Fruit fly (Drosophila melanogaster) whole organism, embryonic: ENCODE measurements around the gene Fnta.

Experiments
- Ada2b ChIP-seq: fragments of 200-800 bp; sonication (Bioruptor generic); IDR thresholded peaks from 2 replicates; pipeline ENCODE4 v1.3.6; 2022; ENCODE audit warnings: missing biosample characterization, missing genetic modification characterization
- Asciz ChIP-seq: fragments of 200-800 bp; sonication (Bioruptor generic); optimal IDR thresholded peaks from 2 replicates; lab custom pipeline; 2017; ENCODE audit warnings: missing biosample characterization, mild to moderate bottlenecking, missing genetic modification characterization, missing genetic modification reagents
- BEAF-32 ChIP-seq: fragments of 200-800 bp; sonication (Bioruptor generic); optimal IDR thresholded peaks from 3 replicates; lab custom pipeline; 2017; ENCODE audit warnings: missing biosample characterization, missing genetic modification characterization, mild to moderate bottlenecking, moderate library complexity, missing genetic modification reagents
- Blimp-1 ChIP-seq: fragments of 200-800 bp; sonication (Bioruptor generic); optimal IDR thresholded peaks from 3 replicates; lab custom pipeline; 2018; ENCODE audit warnings: missing biosample characterization, missing genetic modification characterization, mild to moderate bottlenecking, moderate library complexity, missing genetic modification reagents
- Bteb2 ChIP-seq: fragments of 200-800 bp; sonication (Bioruptor generic); optimal IDR thresholded peaks from 2 replicates; lab custom pipeline; 2016; ENCODE audit warnings: missing biosample characterization, missing genetic modification characterization
- CG13775 ChIP-seq: fragments of 200-800 bp; sonication (Bioruptor generic); optimal IDR thresholded peaks from 3 replicates; lab custom pipeline; 2017; ENCODE audit warnings: missing biosample characterization, mild to moderate bottlenecking, missing genetic modification characterization
- CG14667 ChIP-seq: fragments of 200-800 bp; sonication (Bioruptor generic); IDR thresholded peaks from 2 replicates; pipeline ENCODE4 v1.3.6; 2022; ENCODE audit warnings: missing biosample characterization, missing genetic modification characterization
- CG17361 ChIP-seq: fragments of 200-800 bp; sonication (Bioruptor generic); IDR thresholded peaks from 3 replicates; pipeline ENCODE4 v1.3.6; 2022; ENCODE audit warnings: missing biosample characterization, missing genetic modification characterization
- CG2199 ChIP-seq: fragments of 200-800 bp; sonication (Bioruptor generic); IDR thresholded peaks from 3 replicates; pipeline ENCODE4 v1.3.6; 2022; ENCODE audit warnings: missing biosample characterization, missing genetic modification characterization
- CG3281 ChIP-seq: fragments of 200-800 bp; sonication (Bioruptor generic); optimal IDR thresholded peaks from 3 replicates; lab custom pipeline; 2017; ENCODE audit warnings: missing biosample characterization, mild to moderate bottlenecking, missing genetic modification characterization
- CG34224 ChIP-seq: fragments of 200-800 bp; sonication (Bioruptor generic); IDR thresholded peaks from 3 replicates; pipeline ENCODE4 v1.3.6; 2022; ENCODE audit warnings: missing biosample characterization, missing genetic modification characterization; ENCODE audit not compliant: partially characterized antibody
- CG34422 ChIP-seq: fragments of 200-800 bp; sonication (Bioruptor generic); IDR thresholded peaks from 3 replicates; pipeline ENCODE4 v1.3.6; 2022; ENCODE audit warnings: missing biosample characterization, missing genetic modification characterization
- CG3726 ChIP-seq: fragments of 200-800 bp; sonication (Bioruptor generic); IDR thresholded peaks from 3 replicates; pipeline ENCODE4, ENCODE4 v1.3.6; 2022; ENCODE audit warnings: missing biosample characterization, missing genetic modification characterization
- CG42726 ChIP-seq: fragments of 200-800 bp; sonication (Bioruptor generic); IDR thresholded peaks from 2 replicates; pipeline ENCODE4 v1.3.6; 2022; ENCODE audit warnings: missing biosample characterization, missing genetic modification characterization; ENCODE audit not compliant: partially characterized antibody
- CG5245 ChIP-seq: fragments of 200-800 bp; sonication (Bioruptor generic); optimal IDR thresholded peaks from 3 replicates; lab custom pipeline; 2016; ENCODE audit warnings: missing biosample characterization, missing genetic modification characterization
- CG6683 ChIP-seq: fragments of 200-800 bp; sonication (Bioruptor generic); optimal IDR thresholded peaks from 2 replicates; lab custom pipeline; 2017; ENCODE audit warnings: missing biosample characterization, mild to moderate bottlenecking, missing genetic modification characterization, missing genetic modification reagents
- CG7786 ChIP-seq: fragments of 200-800 bp; sonication (Bioruptor generic); optimal IDR thresholded peaks from 2 replicates; lab custom pipeline; 2016; ENCODE audit warnings: missing biosample characterization, missing genetic modification characterization
- CG8290 ChIP-seq, 3 experiments: fragments of 200-800 bp; sonication (Bioruptor generic); optimal IDR thresholded peaks; 2 replicates each; lab custom pipeline; 2016 to 2019; ENCODE audit warnings: missing biosample characterization in 3 of 3, missing genetic modification characterization in 3 of 3, mild to moderate bottlenecking in 2 of 3, moderate library complexity in 1 of 3
- CTCF ChIP-seq: fragments of 200-800 bp; sonication (Bioruptor generic); optimal IDR thresholded peaks from 2 replicates; lab custom pipeline; 2017; ENCODE audit warnings: missing biosample characterization, mild to moderate bottlenecking, missing genetic modification characterization, moderate library complexity
- D ChIP-seq, 2 experiments: fragments of 200-800 bp in 1 of 2; fragments of >200 bp in 1 of 2; sonication (Bioruptor generic) in 1 of 2; optimal IDR thresholded peaks; 2 replicates in 1 of 2; 3 replicates in 1 of 2; lab custom pipeline; 2017; ENCODE audit warnings: mild to moderate bottlenecking in 1 of 2, missing biosample characterization in 1 of 2, missing genetic modification characterization in 1 of 2, missing genetic modification reagents in 1 of 2
- D19A ChIP-seq: fragments of 200-800 bp; optimal IDR thresholded peaks from 3 replicates; lab custom pipeline; 2019; ENCODE audit warnings: missing biosample characterization, mild to moderate bottlenecking, missing genetic modification characterization, moderate library complexity
- Drgx ChIP-seq: fragments of 200-800 bp; sonication (Bioruptor generic); IDR thresholded peaks from 2 replicates; pipeline ENCODE4 v1.3.6; 2022; ENCODE audit warnings: missing biosample characterization, missing genetic modification characterization
- Eip74EF ChIP-seq, 2 experiments: fragments of 200-800 bp in 1 of 2; fragments of >200 bp in 1 of 2; sonication (Bioruptor generic) in 1 of 2; optimal IDR thresholded peaks; 2 replicates each; lab custom pipeline; 2017 to 2019; ENCODE audit warnings: missing biosample characterization in 2 of 2, missing genetic modification characterization in 2 of 2, mild to moderate bottlenecking in 1 of 2, moderate library complexity in 1 of 2
- Ets65A ChIP-seq: fragments of 200-800 bp; sonication (Bioruptor generic); peaks from one replicate; lab custom pipeline; 2016; ENCODE audit warnings: missing biosample characterization, missing genetic modification characterization
- Fer1 ChIP-seq: fragments of 200-800 bp; sonication (Bioruptor generic); optimal IDR thresholded peaks from 2 replicates; lab custom pipeline; 2017; ENCODE audit warnings: missing biosample characterization, mild to moderate bottlenecking, missing genetic modification characterization
- Fer3 ChIP-seq: fragments of 200-800 bp; sonication (Bioruptor generic); optimal IDR thresholded peaks from 2 replicates; lab custom pipeline; 2018; ENCODE audit warnings: missing biosample characterization, mild to moderate bottlenecking, missing genetic modification characterization, moderate library complexity
- H2.0 ChIP-seq: fragments of 200-800 bp; sonication (Bioruptor generic); IDR thresholded peaks from 2 replicates; pipeline ENCODE4 v1.3.6; 2022; ENCODE audit warnings: missing biosample characterization, missing genetic modification characterization
- Hr39 ChIP-seq: fragments of >200 bp; optimal IDR thresholded peaks from 2 replicates; lab custom pipeline; 2017
- MESR4 ChIP-seq: fragments of 200-800 bp; sonication (Bioruptor generic); optimal IDR thresholded peaks from 2 replicates; lab custom pipeline; 2018; ENCODE audit warnings: missing biosample characterization, mild to moderate bottlenecking, missing genetic modification characterization, moderate library complexity
- Max ChIP-seq: fragments of 200-800 bp; sonication (Bioruptor generic); optimal IDR thresholded peaks from 2 replicates; lab custom pipeline; 2016; ENCODE audit warnings: missing biosample characterization, mild to moderate bottlenecking, missing genetic modification characterization
- Optix ChIP-seq: fragments of 200-800 bp; sonication (Bioruptor generic); IDR thresholded peaks from 3 replicates; pipeline ENCODE4 v1.3.6; 2022; ENCODE audit warnings: missing biosample characterization, missing genetic modification characterization
- Sin3A ChIP-seq: fragments of >200 bp; optimal IDR thresholded peaks from 2 replicates; lab custom pipeline; 2018
- ac ChIP-seq: fragments of 200-800 bp; sonication (Bioruptor generic); optimal IDR thresholded peaks from 3 replicates; lab custom pipeline; 2017; ENCODE audit warnings: missing biosample characterization, mild to moderate bottlenecking, missing genetic modification characterization
- bcd ChIP-seq: fragments of 200-800 bp; sonication (Bioruptor generic); optimal IDR thresholded peaks from 2 replicates; lab custom pipeline; 2017; ENCODE audit warnings: missing biosample characterization, mild to moderate bottlenecking, missing genetic modification characterization
- chn ChIP-seq: fragments of 200-800 bp; sonication (Bioruptor generic); optimal IDR thresholded peaks from 2 replicates; lab custom pipeline; 2016; ENCODE audit warnings: missing biosample characterization, missing genetic modification characterization
- ci ChIP-seq: fragments of 200-800 bp; sonication (Bioruptor generic); IDR thresholded peaks from 3 replicates; pipeline ENCODE4 v1.3.6; 2022; ENCODE audit warnings: missing biosample characterization, missing genetic modification characterization
- dimm ChIP-seq: fragments of 200-800 bp; sonication (Bioruptor generic); IDR thresholded peaks from 2 replicates; pipeline ENCODE4 v1.3.6; 2022; ENCODE audit warnings: missing biosample characterization, missing genetic modification characterization
- gro ChIP-seq: fragments of 200-800 bp; sonication (Bioruptor generic); optimal IDR thresholded peaks from 2 replicates; lab custom pipeline; 2016; ENCODE audit warnings: missing biosample characterization, missing genetic modification characterization
- h ChIP-seq: fragments of >200 bp; optimal IDR thresholded peaks from 2 replicates; lab custom pipeline; 2017
- jigr1 ChIP-seq: fragments of 200-800 bp; sonication (Bioruptor generic); IDR thresholded peaks from 3 replicates; pipeline ENCODE4 v1.3.6; 2022; ENCODE audit warnings: missing biosample characterization, missing genetic modification characterization
- kni ChIP-seq: fragments of 200-800 bp; sonication (Bioruptor generic); optimal IDR thresholded peaks from 3 replicates; lab custom pipeline; 2017; ENCODE audit warnings: mild to moderate bottlenecking, missing biosample characterization, missing genetic modification reagents, missing genetic modification characterization
- lilli ChIP-seq: fragments of 200-800 bp; sonication (Bioruptor generic); optimal IDR thresholded peaks from 3 replicates; lab custom pipeline; 2016; ENCODE audit warnings: missing biosample characterization, missing genetic modification characterization
- mld ChIP-seq: fragments of 200-800 bp; sonication (Bioruptor generic); IDR thresholded peaks from 3 replicates; pipeline ENCODE4 v1.3.6; 2022; ENCODE audit warnings: missing biosample characterization, missing genetic modification characterization; ENCODE audit not compliant: partially characterized antibody
- nerfin-1 ChIP-seq: fragments of 200-800 bp; sonication (Bioruptor generic); optimal IDR thresholded peaks from 3 replicates; lab custom pipeline; 2019; ENCODE audit warnings: missing biosample characterization, mild to moderate bottlenecking, missing genetic modification characterization, moderate library complexity
- org-1 ChIP-seq: fragments of 200-800 bp; sonication (Bioruptor generic); optimal IDR thresholded peaks from 2 replicates; lab custom pipeline; 2017; ENCODE audit warnings: missing biosample characterization, missing genetic modification characterization
- row ChIP-seq: fragments of 200-800 bp; sonication (Bioruptor generic); IDR thresholded peaks from 3 replicates; pipeline ENCODE4 v1.3.6; 2022; ENCODE audit warnings: missing biosample characterization, missing genetic modification characterization
- sim ChIP-seq: fragments of 200-800 bp; sonication (Bioruptor generic); IDR thresholded peaks from 2 replicates; pipeline ENCODE4 v1.3.6; 2022; ENCODE audit warnings: missing biosample characterization, missing genetic modification characterization
- sisA ChIP-seq: fragments of 200-800 bp; sonication (Bioruptor generic); IDR thresholded peaks from 2 replicates; pipeline ENCODE4 v1.3.6; 2022; ENCODE audit warnings: missing biosample characterization, missing genetic modification characterization
- stwl ChIP-seq: fragments of 200-800 bp; sonication (Bioruptor generic); optimal IDR thresholded peaks from 3 replicates; lab custom pipeline; 2018; ENCODE audit warnings: missing biosample characterization, mild to moderate bottlenecking, missing genetic modification characterization, moderate library complexity
- unc-4 ChIP-seq: fragments of 200-800 bp; sonication (Bioruptor generic); IDR thresholded peaks from 2 replicates; pipeline ENCODE4 v1.3.6; 2022; ENCODE audit warnings: missing biosample characterization, missing genetic modification characterization; ENCODE audit not compliant: partially characterized antibody
- usp ChIP-seq: fragments of >200 bp; optimal IDR thresholded peaks from 2 replicates; lab custom pipeline; 2017; ENCODE audit warnings: missing biosample characterization, missing genetic modification characterization

Gene Fnta

dm6 chr2L:4850356-4850755 lies 19.9 kb upstream of the Fnta start, which contains the start of the genes mRpS2 and Mon1 (continued):
- TF ChIP-seq CG8290 (GFP tag; optimal IDR thresholded peaks at IDR 0.05; lab: Kevin White, UChicago) (peak; percentile 89), CG8290 (tag; optimal IDR thresholded peaks at IDR 0.05; lab: Kevin White, UChicago) (peak; percentile 79 to 90), dimm (peak; percentile 89), Fer1 (GFP tag; lab: Kevin White, UChicago) (peak; percentile 96), CG3726 (GFP tag; lab: Robert Waterston, UW) (peak; percentile 88), gro (GFP tag; lab: Kevin White, UChicago) (peak; percentile 86), CG5245 (peak; percentile 91), h (no peak), CG6683 (peak; percentile 91), CG2199 (peak; percentile 93), jigr1 (GFP tag; lab: Robert Waterston, UW) (peak; percentile 77), CG17361 (GFP tag; lab: Robert Waterston, UW) (peak; percentile 98), Fer3 (peak; percentile 97), ac (peak; percentile 37), sisA (GFP tag; lab: Robert Waterston, UW) (peak; percentile 94), Hr39 (lab: Kevin White, UChicago) (no peak), H2.0 (GFP tag; lab: Robert Waterston, UW) (peak; percentile 95), CG3281 (peak; percentile 95), nerfin-1 (peak; percentile 89), bcd (GFP tag; lab: Kevin White, UChicago) (peak; percentile 94), BEAF-32 (GFP tag; lab: Kevin White, UChicago) (peak; percentile 16), usp (no peak), Blimp-1 (GFP tag; lab: Kevin White, UChicago) (peak; percentile 95), CG34224 (GFP tag; lab: Robert Waterston, UW) (peak; percentile 23; the same call in 2 of the 3 replicates), Bteb2 (peak; percentile 70), Ada2b (peak; percentile 95), chn (peak; percentile 90), Asciz (GFP tag; lab: Kevin White, UChicago) (no peak), CG34422 (GFP tag; lab: Robert Waterston, UW) (peak; percentile 98), D19A (peak; percentile 86), org-1 (GFP tag; lab: Kevin White, UChicago) (peak; percentile 84), CG7786 (GFP tag; lab: Kevin White, UChicago) (peak; percentile 78), lilli (peak; percentile 93), Ets65A (GFP tag; lab: Kevin White, UChicago) (peak; percentile 98), ci (GFP tag; lab: Robert Waterston, UW) (peak; percentile 96), Drgx (GFP tag; lab: Robert Waterston, UW) (peak; percentile 96), CG42726 (GFP tag; lab: Robert Waterston, UW) (no peak), unc-4 (GFP tag; lab: Robert Waterston, UW) (peak; percentile 36; the same call in 1 of the 2 replicates), stwl (tag; lab: Kevin White, UChicago) (peak; percentile 96), Sin3A (lab: Kevin White, UChicago) (no peak), D (optimal IDR thresholded peaks at IDR 0.05; lab: Kevin White, UChicago) (no peak), D (GFP tag; optimal IDR thresholded peaks at IDR 0.05; lab: Kevin White, UChicago) (peak; percentile 87), CTCF (peak; percentile 37), MESR4 (peak; percentile 80), CG13775 (GFP tag; lab: Kevin White, UChicago) (peak; percentile 94), row (GFP tag; lab: Robert Waterston, UW) (peak; percentile 96), mld (GFP tag; lab: Robert Waterston, UW) (no peak), CG14667 (GFP tag; lab: Robert Waterston, UW) (peak; percentile 96), Eip74EF (GFP tag; optimal IDR thresholded peaks at IDR 0.05; lab: Kevin White, UChicago) (peak in 1 of 2 experiments; percentile 75), Optix (GFP tag; lab: Robert Waterston, UW) (peak; percentile 85), kni (peak; percentile 20), Max (GFP tag; lab: Kevin White, UChicago) (peak; percentile 92), sim (peak; percentile 81)
